Fruit fly (Drosophila melanogaster): ENCODE data around the gene emc.

emc gene

dm6 chr3L:784111-784960, 35.1 kb downstream of the emc start (continued):
- TF ChIP-seq D (optimal IDR thresholded peaks at IDR 0.05) (no peak), D (GFP tag; optimal IDR thresholded peaks at IDR 0.05) (no peak), eve (GFP tag; optimal IDR thresholded peaks at IDR 0.05) (peak in 1 of 2 experiments; percentile 32), caup (GFP tag; optimal IDR thresholded peaks at IDR 0.05; ENCODE audit: severe bottlenecking) (peak; percentile 37), CG5953 (GFP tag; IDR thresholded peaks at IDR 0.05) (peak; percentile 65), Dll (GFP tag; IDR thresholded peaks at IDR 0.05; ENCODE audit: partially characterized antibody) (no peak), chm (GFP tag; IDR thresholded peaks at IDR 0.05) (0 out of 2 replicates have a peak, but pooled peaks have one; percentile 12), Lim3 (GFP tag; IDR thresholded peaks at IDR 0.05) (peak; percentile 72), CG31388 (GFP tag; optimal IDR thresholded peaks at IDR 0.05) (peak; percentile 20), eyg (GFP tag; optimal IDR thresholded peaks at IDR 0.05) (no peak), bab2 (GFP tag; optimal IDR thresholded peaks at IDR 0.05) (peak; percentile 70), sima (GFP tag; optimal IDR thresholded peaks at IDR 0.05) (peak; percentile 31), wor (GFP tag; IDR thresholded peaks at IDR 0.05) (peak; percentile 79), CG17568 (GFP tag; optimal IDR thresholded peaks at IDR 0.05) (no peak), MTF-1 (GFP tag; optimal IDR thresholded peaks at IDR 0.05; ENCODE audit: borderline replicate concordance) (no peak), CTCF (GFP tag; optimal IDR thresholded peaks at IDR 0.05) (no peak), trh (GFP tag; optimal IDR thresholded peaks at IDR 0.05) (no peak), CG4424 (GFP tag; optimal IDR thresholded peaks at IDR 0.05) (peak; percentile 73), H15 (GFP tag; IDR thresholded peaks at IDR 0.05) (peak; percentile 77), Optix (GFP tag; IDR thresholded peaks at IDR 0.05) (peak; percentile 70; the same call in 1 of the 3 replicates), Hr78 (GFP tag; optimal IDR thresholded peaks at IDR 0.05) (no peak), pum (GFP tag; optimal IDR thresholded peaks at IDR 0.05) (peak; percentile 40), CG7839 (tag; optimal IDR thresholded peaks at IDR 0.05) (peak; percentile 65), CG8765 (GFP tag; IDR thresholded peaks at IDR 0.05) (0 out of 2 replicates have a peak, but pooled peaks have one; percentile 18), dan (GFP tag; IDR thresholded peaks at IDR 0.05) (no peak), CrebB (tag; optimal IDR thresholded peaks at IDR 0.05) (peak; percentile 25), pzg (GFP tag; optimal IDR thresholded peaks at IDR 0.05) (no peak), BtbVII (GFP tag; optimal IDR thresholded peaks at IDR 0.05) (peak; percentile 50), wdn (GFP tag; IDR thresholded peaks at IDR 0.05) (peak; percentile 70), lbe (GFP tag; optimal IDR thresholded peaks at IDR 0.05) (peak; percentile 87), Dref (GFP tag; IDR thresholded peaks at IDR 0.05) (no peak), CG3281 (GFP tag; optimal IDR thresholded peaks at IDR 0.05) (peak; percentile 56), CHES-1-like (GFP tag; optimal IDR thresholded peaks at IDR 0.05) (peak; percentile 57), Abd-B (GFP tag; optimal IDR thresholded peaks at IDR 0.05) (peak; percentile 60), CG17385 (GFP tag; optimal IDR thresholded peaks at IDR 0.05) (peak; percentile 54), CG6854 (GFP tag; optimal IDR thresholded peaks at IDR 0.05) (no peak), CG11085 (GFP tag; IDR thresholded peaks at IDR 0.05) (peak; percentile 20; the same call in 1 of the 2 replicates), CG14014 (GFP tag; IDR thresholded peaks at IDR 0.05) (peak; percentile 70), CG12942 (GFP tag; optimal IDR thresholded peaks at IDR 0.05) (peak; percentile 70), Sry-δ (GFP tag; optimal IDR thresholded peaks at IDR 0.05) (peak; percentile 33), kay (GFP tag; optimal IDR thresholded peaks at IDR 0.05) (peak; percentile 30), ab (GFP tag; optimal IDR thresholded peaks at IDR 0.05) (no peak), bbx (GFP tag; IDR thresholded peaks at IDR 0.05; ENCODE audit: partially characterized antibody) (no peak), NFAT (GFP tag; IDR thresholded peaks at IDR 0.05) (peak; percentile 3; the same call in 1 of the 2 replicates), pita (GFP tag; optimal IDR thresholded peaks at IDR 0.05) (no peak), Nf-YB (GFP tag; optimal IDR thresholded peaks at IDR 0.05) (peak; percentile 31), C15 (GFP tag; IDR thresholded peaks at IDR 0.05) (no peak), dati (GFP tag; IDR thresholded peaks at IDR 0.05) (peak; percentile 59), CG12104 (GFP tag; optimal IDR thresholded peaks at IDR 0.05) (peak; percentile 15), pho (GFP tag; optimal IDR thresholded peaks at IDR 0.05) (peak; percentile 68)
